Worm (Caenorhabditis elegans) whole organism, young adult: ENCODE data around the gene ZK632.11.
A peak's percentile ranks its signal among the peaks of the same experiment; 100 is the strongest.

Source experiments
- B0035.1 ChIP-seq: sonication (generic microtip); optimal IDR thresholded peaks from 2 replicates; lab custom pipeline; 2016; ENCODE audit warnings: missing genetic modification characterization, mild to moderate bottlenecking, missing compliant biosample characterization, missing genotype, missing genetic modification reagents
- D2030.7 ChIP-seq: fragments of 200-800 bp; sonication (Bioruptor generic); IDR thresholded peaks from 2 replicates; pipeline ENCODE4 v1.3.6; 2022; ENCODE audit warnings: missing genetic modification reagents, missing genetic modification characterization, missing compliant biosample characterization
- F23B12.7 ChIP-seq: sonication (generic microtip); optimal IDR thresholded peaks from 2 replicates; lab custom pipeline; 2017; ENCODE audit warnings: missing genetic modification characterization, mild to moderate bottlenecking, missing compliant biosample characterization, antibody characterized with exemption, moderate library complexity; ENCODE audit not compliant: insufficient read depth
- F33H1.4 ChIP-seq: fragments of 200-800 bp; sonication (Bioruptor generic); IDR thresholded peaks from 2 replicates; pipeline ENCODE4 v1.3.6; 2022; ENCODE audit warnings: missing genetic modification reagents, missing genetic modification characterization, missing compliant biosample characterization
- F39B2.1 ChIP-seq: fragments of 200-800 bp; sonication (Bioruptor generic); IDR thresholded peaks from 2 replicates; pipeline ENCODE4 v1.3.6; 2022; ENCODE audit warnings: missing genetic modification reagents, missing genetic modification characterization, missing compliant biosample characterization
- F55B11.4 ChIP-seq: sonication (generic microtip); optimal IDR thresholded peaks from 2 replicates; lab custom pipeline; 2016; ENCODE audit warnings: missing compliant biosample characterization, missing genetic modification characterization, borderline replicate concordance; ENCODE audit not compliant: insufficient read depth
- F57C9.4 ChIP-seq: sonication (generic microtip); optimal IDR thresholded peaks from 2 replicates; lab custom pipeline; 2017; ENCODE audit warnings: mild to moderate bottlenecking, missing genetic modification characterization, missing compliant biosample characterization
- K12H6.12 ChIP-seq: fragments of 200-800 bp; sonication (Bioruptor generic); optimal IDR thresholded peaks from 2 replicates; lab custom pipeline; 2018; ENCODE audit warnings: mild to moderate bottlenecking, missing genetic modification characterization, missing compliant biosample characterization
- T07F8.4 ChIP-seq: sonication (generic microtip); optimal IDR thresholded peaks from 2 replicates; lab custom pipeline; 2016; ENCODE audit warnings: mild to moderate bottlenecking, missing genetic modification characterization, moderate library complexity, missing compliant biosample characterization
- Y53F4B.3 ChIP-seq: fragments of 200-800 bp; sonication (Bioruptor generic); IDR thresholded peaks from 2 replicates; pipeline ENCODE4 v1.3.6; 2022; ENCODE audit warnings: missing genetic modification reagents, missing genetic modification characterization, missing compliant biosample characterization
- Y53G8AR.9 ChIP-seq: fragments of 200-800 bp; sonication (Bioruptor generic); conservative IDR thresholded peaks from 2 replicates; pipeline ENCODE4 v1.3.6; 2022; ENCODE audit warnings: missing genetic modification reagents, missing genetic modification characterization, missing compliant biosample characterization
- Y67H2A.10 ChIP-seq: fragments of 200-800 bp; sonication (Bioruptor generic); conservative IDR thresholded peaks from 2 replicates; pipeline ENCODE4 v1.3.6; 2022; ENCODE audit warnings: missing genetic modification reagents, missing genetic modification characterization, missing compliant biosample characterization
- ama-1 ChIP-seq, 3 experiments: fragments of 150-350 bp in 1 of 3; sonication (generic microtip) in 2 of 3; optimal IDR thresholded peaks; 2 replicates each; lab custom pipeline; 2014 to 2018; ENCODE audit warnings: missing biosample characterization in 2 of 3, missing genetic modification characterization in 2 of 3, missing genetic modification reagents in 2 of 3
- aptf-2 ChIP-seq: fragments of 200-800 bp; sonication (Bioruptor generic); conservative IDR thresholded peaks from 2 replicates; pipeline ENCODE4 v1.3.6; 2022; ENCODE audit warnings: missing genetic modification reagents, missing genetic modification characterization, missing compliant biosample characterization
- aptf-3 ChIP-seq: fragments of 200-800 bp; sonication (Bioruptor generic); IDR thresholded peaks from 2 replicates; pipeline ENCODE4 v1.3.6; 2022; ENCODE audit warnings: missing genetic modification characterization, missing compliant biosample characterization
- atf-7 ChIP-seq: sonication (generic microtip); optimal IDR thresholded peaks from 2 replicates; lab custom pipeline; 2017; ENCODE audit warnings: mild to moderate bottlenecking, missing genetic modification characterization, missing compliant biosample characterization
- athp-1 ChIP-seq: sonication (generic microtip); optimal IDR thresholded peaks from 2 replicates; lab custom pipeline; 2017; ENCODE audit warnings: mild to moderate bottlenecking, missing genetic modification characterization, missing compliant biosample characterization
- attf-3 ChIP-seq: fragments of 200-800 bp; sonication (Bioruptor generic); conservative IDR thresholded peaks from 2 replicates; pipeline ENCODE4 v1.3.6; 2022; ENCODE audit warnings: missing genetic modification reagents, missing genetic modification characterization, missing compliant biosample characterization
- bed-1 ChIP-seq: fragments of 200-800 bp; sonication (Bioruptor generic); IDR thresholded peaks from 2 replicates; pipeline ENCODE4 v1.3.6; 2022; ENCODE audit warnings: missing genetic modification reagents, missing genetic modification characterization, missing compliant biosample characterization
- bed-2 ChIP-seq: fragments of 200-800 bp; sonication (Bioruptor generic); IDR thresholded peaks from 2 replicates; pipeline ENCODE4 v1.3.6; 2022; ENCODE audit warnings: missing genetic modification reagents, missing genetic modification characterization, missing compliant biosample characterization
- ccch-3 ChIP-seq: fragments of 200-800 bp; sonication (Bioruptor generic); optimal IDR thresholded peaks from 2 replicates; lab custom pipeline; 2018; ENCODE audit warnings: mild to moderate bottlenecking, missing genetic modification characterization, missing compliant biosample characterization
- cebp-2 ChIP-seq: fragments of 200-800 bp; sonication (Bioruptor generic); IDR thresholded peaks from 2 replicates; pipeline ENCODE4 v1.3.6; 2022; ENCODE audit warnings: missing genetic modification characterization, missing compliant biosample characterization
- ceh-79 ChIP-seq: sonication (generic microtip); optimal IDR thresholded peaks from 2 replicates; lab custom pipeline; 2017; ENCODE audit warnings: mild to moderate bottlenecking, missing genetic modification characterization, missing compliant biosample characterization
- dox-1 ChIP-seq: fragments of 200-800 bp; sonication (Bioruptor generic); IDR thresholded peaks from 2 replicates; pipeline ENCODE4 v1.3.6; 2022; ENCODE audit warnings: missing genetic modification reagents, missing genetic modification characterization, missing compliant biosample characterization
- dpl-1 ChIP-seq: fragments of 150-350 bp; optimal IDR thresholded peaks from 2 replicates; lab custom pipeline; 2014; ENCODE audit warnings: missing biosample characterization, missing genetic modification reagents, missing genetic modification characterization
- egl-44 ChIP-seq: fragments of 200-800 bp; sonication (Bioruptor generic); IDR thresholded peaks from 2 replicates; pipeline ENCODE4 v1.3.6; 2022; ENCODE audit warnings: missing genetic modification reagents, missing genetic modification characterization, missing compliant biosample characterization
- egrh-3 ChIP-seq: fragments of 200-800 bp; sonication (Bioruptor generic); IDR thresholded peaks from 2 replicates; pipeline ENCODE4 v1.3.6; 2022; ENCODE audit warnings: missing genetic modification reagents, missing genetic modification characterization, missing compliant biosample characterization
- ets-4 ChIP-seq: fragments of 200-800 bp; sonication (Bioruptor generic); optimal IDR thresholded peaks from 2 replicates; lab custom pipeline; 2018; ENCODE audit warnings: mild to moderate bottlenecking, missing genetic modification characterization, missing compliant biosample characterization
- hlh-26 ChIP-seq: fragments of 200-800 bp; sonication (Bioruptor generic); conservative IDR thresholded peaks from 2 replicates; pipeline ENCODE4 v1.3.6; 2022; ENCODE audit warnings: missing genetic modification reagents, missing genetic modification characterization, missing compliant biosample characterization
- hmg-1.2 ChIP-seq: fragments of 200-800 bp; sonication (Bioruptor generic); IDR thresholded peaks from 2 replicates; pipeline ENCODE4 v1.3.6; 2022; ENCODE audit warnings: missing genetic modification reagents, missing genetic modification characterization, missing compliant biosample characterization
- lag-1 ChIP-seq: fragments of 200-800 bp; sonication (Bioruptor generic); IDR thresholded peaks from 2 replicates; pipeline ENCODE4 v1.3.6; 2022; ENCODE audit warnings: missing genetic modification reagents, missing genetic modification characterization, missing compliant biosample characterization
- let-526 ChIP-seq: fragments of 200-800 bp; sonication (Bioruptor generic); IDR thresholded peaks from 2 replicates; pipeline ENCODE4 v1.3.6; 2022; ENCODE audit warnings: missing genetic modification reagents, missing genetic modification characterization, missing compliant biosample characterization
- lin-40 ChIP-seq: sonication (generic microtip); optimal IDR thresholded peaks from 2 replicates; lab custom pipeline; 2016; ENCODE audit warnings: missing genetic modification characterization, mild to moderate bottlenecking, missing compliant biosample characterization, missing genotype, missing genetic modification reagents
- lin-54 ChIP-seq: fragments of 200-800 bp; sonication (Bioruptor generic); optimal IDR thresholded peaks from 2 replicates; lab custom pipeline; 2018; ENCODE audit warnings: mild to moderate bottlenecking, missing genetic modification characterization, missing compliant biosample characterization
- mcd-1 ChIP-seq: fragments of 200-800 bp; sonication (Bioruptor generic); IDR thresholded peaks from 2 replicates; pipeline ENCODE4 v1.3.6; 2022; ENCODE audit warnings: missing genetic modification reagents, missing genetic modification characterization, missing compliant biosample characterization
- mel-28 ChIP-seq: sonication (generic microtip); optimal IDR thresholded peaks from 2 replicates; lab custom pipeline; 2016; ENCODE audit warnings: borderline replicate concordance, mild to moderate bottlenecking, missing genetic modification characterization, missing compliant biosample characterization
- mes-4 ChIP-seq: sonication (generic microtip); optimal IDR thresholded peaks from 2 replicates; lab custom pipeline; 2016; ENCODE audit warnings: missing genotype, missing genetic modification characterization, missing compliant biosample characterization
- nfya-1 ChIP-seq: sonication (generic microtip); optimal IDR thresholded peaks from 2 replicates; lab custom pipeline; 2017; ENCODE audit warnings: antibody characterized with exemption, missing compliant biosample characterization, missing genetic modification characterization, borderline replicate concordance; ENCODE audit not compliant: insufficient read depth
- rcor-1 ChIP-seq: fragments of 200-800 bp; sonication (Bioruptor generic); IDR thresholded peaks from 2 replicates; pipeline ENCODE4 v1.3.6; 2022; ENCODE audit warnings: missing genetic modification reagents, missing genetic modification characterization, missing compliant biosample characterization
- repo-1 ChIP-seq: sonication (generic microtip); optimal IDR thresholded peaks from 2 replicates; lab custom pipeline; 2017; ENCODE audit warnings: mild to moderate bottlenecking, missing genetic modification characterization, missing compliant biosample characterization
- snpc-3.4 ChIP-seq: sonication (generic microtip); optimal IDR thresholded peaks from 2 replicates; lab custom pipeline; 2017; ENCODE audit warnings: missing genetic modification characterization, mild to moderate bottlenecking, missing compliant biosample characterization, antibody characterized with exemption, moderate library complexity, missing genotype, missing genetic modification reagents
- snpc-4 ChIP-seq, 5 experiments: fragments of 150-350 bp in 1 of 5; sonication (generic microtip) in 4 of 5; optimal IDR thresholded peaks; 2 replicates each; lab custom pipeline; 2014 to 2018; ENCODE audit warnings: missing genetic modification characterization in 5 of 5, missing biosample characterization in 3 of 5, antibody characterized with exemption in 2 of 5, mild to moderate bottlenecking in 2 of 5, missing compliant biosample characterization in 2 of 5, missing genotype in 2 of 5, moderate library complexity in 2 of 5, missing genetic modification reagents in 1 of 5
- somi-1 ChIP-seq: fragments of 200-800 bp; sonication (Bioruptor generic); optimal IDR thresholded peaks from 2 replicates; lab custom pipeline; 2018; ENCODE audit warnings: mild to moderate bottlenecking, missing genetic modification characterization, missing compliant biosample characterization
- tbp1 ChIP-seq: fragments of 200-800 bp; sonication (Bioruptor generic); optimal IDR thresholded peaks from 2 replicates; lab custom pipeline; 2018; ENCODE audit warnings: mild to moderate bottlenecking, missing genetic modification characterization, missing compliant biosample characterization
- tlf-1 ChIP-seq: fragments of 200-800 bp; sonication (Bioruptor generic); optimal IDR thresholded peaks from 2 replicates; lab custom pipeline; 2018; ENCODE audit warnings: mild to moderate bottlenecking, missing genetic modification characterization, missing compliant biosample characterization
- unc-130 ChIP-seq: sonication (generic microtip); optimal IDR thresholded peaks from 2 replicates; lab custom pipeline; 2016; ENCODE audit warnings: missing genetic modification reagents, missing genetic modification characterization, missing compliant biosample characterization
- zim-3 ChIP-seq: sonication (generic microtip); optimal IDR thresholded peaks from 2 replicates; lab custom pipeline; 2017; ENCODE audit warnings: mild to moderate bottlenecking, missing genetic modification characterization, moderate library complexity, missing compliant biosample characterization
- ztf-6 ChIP-seq: fragments of 200-800 bp; sonication (Bioruptor generic); IDR thresholded peaks from 2 replicates; pipeline ENCODE4 v1.3.6; 2022; ENCODE audit warnings: missing genetic modification reagents, missing genetic modification characterization, missing compliant biosample characterization

Gene ZK632.11

ce11 chrIII:9782011-9782436 lies 45.7 kb upstream of the ZK632.11 start, which contains the start of gene vha-2 (continued):
- TF ChIP-seq bed-2 (GFP tag; lab: Robert Waterston, UW): no peak
- no peak for TF ChIP-seq lag-1 (GFP tag; lab: Robert Waterston, UW)
- TF ChIP-seq egl-44 (GFP tag; lab: Robert Waterston, UW): peak; percentile 53; the same call in 1 of the 2 replicates
- TF ChIP-seq hlh-26 (GFP tag; lab: Robert Waterston, UW): no peak
- no peak for TF ChIP-seq Y67H2A.10 (GFP tag; lab: Robert Waterston, UW)
- TF ChIP-seq Y53G8AR.9: peak; percentile 80
- TF ChIP-seq tbp1 (GFP tag; lab: Kevin White, UChicago): peak; percentile 31
- TF ChIP-seq ama-1 (optimal IDR thresholded peaks at IDR 0.05; lab: Kevin White, UChicago): no peak
- peak in 1 of 2 experiments; percentile 10 for TF ChIP-seq ama-1 (GFP tag; optimal IDR thresholded peaks at IDR 0.05; lab: Kevin White, UChicago)
- TF ChIP-seq atf-7 (tag; lab: Kevin White, UChicago): peak; percentile 40
- TF ChIP-seq F39B2.1 (GFP tag; lab: Robert Waterston, UW): no peak
- no peak for TF ChIP-seq aptf-2 (GFP tag; lab: Robert Waterston, UW)
- TF ChIP-seq mes-4 (tag; lab: Kevin White, UChicago): no peak
- no peak for TF ChIP-seq snpc-3.4 (tag; lab: Kevin White, UChicago)
- no peak for TF ChIP-seq rcor-1 (GFP tag; lab: Robert Waterston, UW)
- peak; percentile 62 for TF ChIP-seq mcd-1 (GFP tag; lab: Robert Waterston, UW)
- no peak for TF ChIP-seq attf-3
- TF ChIP-seq ccch-3 (GFP tag; lab: Kevin White, UChicago): no peak
- TF ChIP-seq lin-54 (GFP tag; lab: Kevin White, UChicago): peak; percentile 3
- peak; percentile 53 for TF ChIP-seq ceh-79 (tag; lab: Kevin White, UChicago)
- TF ChIP-seq F57C9.4 (tag; lab: Kevin White, UChicago): no peak
- no peak for TF ChIP-seq lin-40 (tag; lab: Kevin White, UChicago)
- no peak for TF ChIP-seq ztf-6 (GFP tag; lab: Robert Waterston, UW)
- no peak for TF ChIP-seq zim-3 (tag; lab: Kevin White, UChicago)
- peak; percentile 31 for TF ChIP-seq dox-1
- TF ChIP-seq F55B11.4: no peak
- TF ChIP-seq tlf-1 (GFP tag; lab: Kevin White, UChicago): peak; percentile 76
- peak; percentile 66 for TF ChIP-seq ets-4
- no peak for TF ChIP-seq F23B12.7
- peak; percentile 62 for TF ChIP-seq repo-1
- TF ChIP-seq F33H1.4 (GFP tag; lab: Robert Waterston, UW): no peak; the same call in 1 of the 2 replicates
- no peak for TF ChIP-seq unc-130 (GFP tag; lab: Kevin White, UChicago)
- no peak for TF ChIP-seq K12H6.12
- TF ChIP-seq nfya-1: no peak
- peak; percentile 55 for TF ChIP-seq B0035.1
- TF ChIP-seq cebp-2 (GFP tag; lab: Robert Waterston, UW): no peak
- no peak for TF ChIP-seq snpc-4 (GFP tag; optimal IDR thresholded peaks at IDR 0.05; lab: Kevin White, UChicago)
- TF ChIP-seq snpc-4 (tag; optimal IDR thresholded peaks at IDR 0.05; lab: Kevin White, UChicago): peak in 1 of 4 experiments; percentile 29
- no peak for TF ChIP-seq T07F8.4 (tag; lab: Kevin White, UChicago)
- TF ChIP-seq Y53F4B.3 (GFP tag; lab: Robert Waterston, UW): no peak
- no peak for TF ChIP-seq aptf-3
- no peak for TF ChIP-seq let-526 (GFP tag; lab: Robert Waterston, UW)
- peak; percentile 77 for TF ChIP-seq athp-1
- TF ChIP-seq hmg-1.2 (GFP tag; lab: Robert Waterston, UW): no peak; the same call in none of the 2 replicates
- no peak for TF ChIP-seq dpl-1
- TF ChIP-seq mel-28 (tag; lab: Kevin White, UChicago): no peak
- no peak for TF ChIP-seq egrh-3 (GFP tag; lab: Robert Waterston, UW)
- TF ChIP-seq somi-1 (GFP tag; lab: Kevin White, UChicago): no peak
- TF ChIP-seq D2030.7 (GFP tag; lab: Robert Waterston, UW): peak; percentile 10; the same call in 1 of the 2 replicates
- no peak for TF ChIP-seq bed-1 (GFP tag; lab: Robert Waterston, UW)
